Fruit fly (Drosophila melanogaster) Kc167 (cell line): ENCODE measurements around the gene na.
"Not testable (repeated sequence)": the region's sequence is repeated elsewhere in the genome, so short reads cannot be mapped to it uniquely, and the experiment has no call there.

Source experiments
- Myc ChIP-seq: fragments of >200 bp; optimal IDR thresholded peaks from 2 replicates; lab custom pipeline; 2017; ENCODE audit warnings: missing external identifiers
- Sin3A ChIP-seq: fragments of >200 bp; optimal IDR thresholded peaks from 2 replicates; lab custom pipeline; 2018; ENCODE audit warnings: missing external identifiers
- h ChIP-seq: fragments of >200 bp; optimal IDR thresholded peaks from 3 replicates; lab custom pipeline; 2018; ENCODE audit warnings: missing external identifiers
- insv ChIP-seq: fragments of >200 bp; optimal IDR thresholded peaks from 3 replicates; lab custom pipeline; 2018; ENCODE audit warnings: missing external identifiers
- psq ChIP-seq: fragments of >200 bp; optimal IDR thresholded peaks from 2 replicates; lab custom pipeline; 2017; ENCODE audit warnings: missing external identifiers
- ttk ChIP-seq: sonication (Bioruptor generic); optimal IDR thresholded peaks from 2 replicates; lab custom pipeline; 2017; ENCODE audit warnings: missing external identifiers

na gene

DNA sequence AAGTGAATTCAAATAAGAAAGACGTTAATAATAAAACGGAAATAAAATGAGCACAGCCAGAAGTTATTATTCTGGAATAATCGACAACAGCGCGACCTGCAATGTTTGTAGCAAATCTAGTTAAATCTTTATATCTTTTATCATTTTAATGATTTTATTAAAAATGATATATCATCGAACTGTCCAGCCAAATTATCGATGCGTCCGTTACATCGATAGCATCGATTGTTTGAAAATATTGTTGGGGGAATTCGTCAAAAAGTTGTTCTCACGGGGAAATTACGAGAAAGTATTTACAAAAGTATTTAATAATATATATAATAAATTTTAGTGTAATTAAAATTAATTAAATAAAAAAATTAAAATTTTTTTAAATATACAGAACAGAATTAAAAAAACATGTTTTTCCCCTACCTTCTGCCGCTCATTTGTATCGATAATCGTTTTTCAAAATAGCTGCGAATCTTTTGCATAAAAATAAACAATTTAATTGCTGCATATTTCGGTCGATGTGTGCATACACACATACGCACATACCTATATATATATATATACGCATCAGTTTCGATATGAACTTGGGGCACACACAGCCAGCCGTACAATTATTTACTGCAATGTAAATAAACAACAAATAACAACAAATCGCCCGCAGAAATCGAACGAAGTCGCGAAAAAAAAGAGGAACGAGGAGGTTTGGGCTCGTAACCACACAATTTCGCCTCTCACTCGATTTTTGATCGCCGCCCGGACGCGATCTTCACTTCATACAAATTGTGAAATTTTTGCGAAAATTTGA is 23.0 kb upstream of the na start, which contains the start of gene CG32599:
Gene CG32599, plus strand, starts transcription at position 746 of the 796 bp plus-strand sequence.
- TF ChIP-seq Myc (lab: Kevin White, UChicago), result no peak
- TF ChIP-seq psq (lab: Kevin White, UChicago), result no peak
- no peak for TF ChIP-seq ttk (lab: Kevin White, UChicago)
- TF ChIP-seq h (lab: Kevin White, UChicago), result no peak

- TF ChIP-seq insv (lab: Kevin White, UChicago), result no peak
- no peak for TF ChIP-seq h (lab: Kevin White, UChicago)
- no peak for TF ChIP-seq Myc (lab: Kevin White, UChicago)
- no peak for TF ChIP-seq psq (lab: Kevin White, UChicago)
- no peak for TF ChIP-seq ttk (lab: Kevin White, UChicago)
- no peak for TF ChIP-seq Sin3A (lab: Kevin White, UChicago)
Measured at dm6 chrX:14247035-14247786, 19.0 kb upstream of the na start, which contains the start of gene mud. Gene mud (plus strand): TSS chrX:14247732.

- no peak for TF ChIP-seq insv (lab: Kevin White, UChicago)
- TF ChIP-seq ttk (lab: Kevin White, UChicago), result no peak
- no peak for TF ChIP-seq Sin3A (lab: Kevin White, UChicago)
- TF ChIP-seq psq (lab: Kevin White, UChicago), result no peak
- TF ChIP-seq Myc (lab: Kevin White, UChicago), result no peak
- TF ChIP-seq h (lab: Kevin White, UChicago), result no peak
Measured at dm6 chrX:14260863-14261262, 5.3 kb upstream of the na start, which contains the start of the genes CG46317 and Tat. Gene CG46317 (plus strand): TSS chrX:14261223. Gene Tat (plus strand): TSS chrX:14261223.

dm6 chrX:14265149-14265548 is 1.0 kb upstream of the na start:
- no peak for TF ChIP-seq insv (lab: Kevin White, UChicago)
- no peak for TF ChIP-seq h (lab: Kevin White, UChicago)

DNA sequence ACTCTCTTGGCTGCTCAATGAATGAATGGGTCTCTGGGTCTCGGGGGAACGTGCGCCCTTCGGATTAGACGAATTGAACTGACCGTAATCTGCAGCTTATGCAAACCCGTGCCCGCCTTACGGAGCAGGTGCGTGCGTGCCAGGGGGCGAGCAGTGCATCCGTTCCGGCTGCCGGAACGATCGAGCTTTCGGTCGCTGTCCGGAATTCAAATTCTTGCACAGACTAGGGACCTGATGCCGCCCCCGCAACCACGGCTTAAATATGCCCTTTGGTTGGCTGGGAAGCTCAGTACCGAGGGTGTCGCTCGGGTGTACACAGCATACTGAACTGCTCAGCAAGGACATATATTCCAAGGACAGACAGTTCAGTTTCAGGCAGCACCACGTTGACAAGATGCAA is 11.3 kb downstream of the na start, which contains the start of gene Muc12Ea:
Gene Muc12Ea, plus strand, starts transcription at position 301 of the 400 bp plus-strand sequence.
- TF ChIP-seq insv (lab: Kevin White, UChicago), result no peak
- TF ChIP-seq Sin3A (lab: Kevin White, UChicago), result no peak
- TF ChIP-seq ttk (lab: Kevin White, UChicago), result no peak
- no peak for TF ChIP-seq psq (lab: Kevin White, UChicago)
- no peak for TF ChIP-seq h (lab: Kevin White, UChicago)
- TF ChIP-seq Myc (lab: Kevin White, UChicago), result no peak

DNA sequence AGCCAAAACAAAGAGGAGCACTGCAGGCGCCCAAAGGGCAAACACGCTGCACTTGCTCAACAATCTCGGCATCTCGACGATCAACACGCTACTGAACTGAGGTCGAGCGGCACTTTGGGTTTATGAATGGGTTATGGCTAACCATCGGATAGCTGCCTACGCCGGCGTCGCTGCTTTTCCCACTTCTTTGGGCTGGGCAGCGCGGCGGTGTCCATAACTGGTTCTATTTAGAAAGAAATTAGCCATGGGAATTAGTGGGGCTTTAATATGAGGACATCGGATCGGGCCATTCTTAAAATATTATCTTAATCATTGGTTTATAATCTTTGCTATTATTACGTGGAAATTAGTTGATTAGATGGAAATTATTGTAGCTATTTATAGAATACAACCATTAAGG is 23.1 kb downstream of the na start, which contains the start of gene CG9400:
Gene CG9400, minus strand, starts transcription at position 101 of the 400 bp plus-strand sequence.
- TF ChIP-seq h (lab: Kevin White, UChicago) (no peak), Myc (lab: Kevin White, UChicago) (no peak), psq (lab: Kevin White, UChicago) (no peak), insv (lab: Kevin White, UChicago) (no peak), Sin3A (lab: Kevin White, UChicago) (no peak), ttk (lab: Kevin White, UChicago) (no peak)

- not testable (repeated sequence) for TF ChIP-seq insv, psq, Myc (lab: Kevin White, UChicago)
Measured at dm6 chrX:14315483-14315882, 49.3 kb downstream of the na start, which contains the start of gene betaNACtes2. Gene betaNACtes2 (minus strand): TSS chrX:14315583.

DNA sequence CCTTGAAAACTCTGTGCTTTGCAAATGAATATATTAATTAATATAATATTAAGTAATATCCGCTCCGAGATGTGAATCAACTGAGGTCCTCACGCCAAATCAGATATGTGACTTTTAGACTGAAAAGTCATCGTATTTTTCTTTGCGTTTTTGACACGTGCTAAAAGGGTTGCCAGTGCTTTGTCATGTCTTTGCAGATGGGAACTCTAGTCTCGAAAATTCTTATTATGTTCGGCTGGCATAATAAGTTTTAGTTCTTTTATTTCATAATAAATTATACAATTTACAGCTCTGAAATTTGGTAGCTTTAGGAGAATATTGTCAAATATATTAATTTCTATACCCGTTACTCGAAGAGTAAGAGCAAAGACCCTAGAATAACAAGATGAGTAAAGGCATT is 50.9 kb downstream of the na start, which contains the start of gene betaNACtes6:
Gene betaNACtes6, minus strand, starts transcription at position 101 of the 400 bp plus-strand sequence.
- not testable (repeated sequence) for TF ChIP-seq psq, h, Myc (lab: Kevin White, UChicago)

DNA sequence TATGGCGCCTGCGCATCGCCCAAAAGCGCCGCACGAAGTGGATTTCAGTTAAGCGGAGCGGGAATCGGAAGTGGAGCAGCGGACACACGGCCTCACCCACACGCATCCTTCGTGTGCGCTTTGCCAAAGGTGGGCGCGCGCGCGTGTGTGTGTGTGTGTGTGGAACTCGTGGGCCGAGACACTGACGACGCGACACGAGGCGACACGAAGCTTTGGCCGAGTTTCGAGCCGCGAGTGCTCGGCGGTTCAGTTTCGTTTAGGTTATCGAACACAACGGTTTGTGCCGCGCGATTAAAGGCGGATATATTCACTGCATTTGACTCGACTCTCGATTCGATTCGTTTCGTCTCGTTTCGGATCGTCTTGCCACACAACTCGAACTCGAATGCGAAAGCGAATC is 55.8 kb downstream of the na start, which contains the start of gene dpr8:
Gene dpr8, plus strand, starts transcription at position 264 of the 400 bp plus-strand sequence.
- TF ChIP-seq h (lab: Kevin White, UChicago), result no peak
- TF ChIP-seq ttk (lab: Kevin White, UChicago), result no peak
- no peak for TF ChIP-seq psq (lab: Kevin White, UChicago)
- no peak for TF ChIP-seq Sin3A (lab: Kevin White, UChicago)
- no peak for TF ChIP-seq Myc (lab: Kevin White, UChicago)
- no peak for TF ChIP-seq insv (lab: Kevin White, UChicago)
